Fruit fly (Drosophila melanogaster) whole organism, prepupa: Measurements from ENCODE around the gene YL-1.
A peak's percentile ranks its signal among the peaks of the same experiment; 100 is the strongest.

Experiments used
- Blimp-1 ChIP-seq: fragments of 200-800 bp; sonication (Bioruptor generic); optimal IDR thresholded peaks from 3 replicates; lab custom pipeline; 2017; ENCODE audit warnings: missing biosample characterization, missing genetic modification characterization, mild to moderate bottlenecking, moderate library complexity, missing genetic modification reagents
- CG10631 ChIP-seq: fragments of 200-800 bp; sonication (Bioruptor generic); optimal IDR thresholded peaks from 2 replicates; lab custom pipeline; 2016; ENCODE audit warnings: missing biosample characterization, missing genetic modification characterization
- CG16779 ChIP-seq: fragments of 200-800 bp; sonication (Bioruptor generic); optimal IDR thresholded peaks from 3 replicates; lab custom pipeline; 2017; ENCODE audit warnings: missing biosample characterization, mild to moderate bottlenecking, missing genetic modification characterization
- CG3032 ChIP-seq: fragments of 200-800 bp; optimal IDR thresholded peaks from 2 replicates; lab custom pipeline; 2019; ENCODE audit warnings: missing biosample characterization, mild to moderate bottlenecking, missing genetic modification characterization, moderate library complexity
- CG31627 ChIP-seq: fragments of 200-800 bp; sonication (Bioruptor generic); optimal IDR thresholded peaks from 3 replicates; lab custom pipeline; 2016; ENCODE audit warnings: missing biosample characterization, missing genetic modification characterization
- CG32006 ChIP-seq: fragments of 200-800 bp; sonication (Bioruptor generic); optimal IDR thresholded peaks from 3 replicates; lab custom pipeline; 2017; ENCODE audit warnings: missing biosample characterization, mild to moderate bottlenecking, missing genetic modification characterization
- CG34406 ChIP-seq: fragments of 200-800 bp; sonication (Bioruptor generic); optimal IDR thresholded peaks from 3 replicates; lab custom pipeline; 2016; ENCODE audit warnings: missing biosample characterization, missing genetic modification characterization
- CG3919 ChIP-seq: fragments of 200-800 bp; sonication (Bioruptor generic); optimal IDR thresholded peaks from 3 replicates; lab custom pipeline; 2016; ENCODE audit warnings: missing biosample characterization, missing genetic modification characterization
- CG6163 ChIP-seq: fragments of 200-800 bp; sonication (Bioruptor generic); IDR thresholded peaks from 3 replicates; pipeline ENCODE4 v1.3.6; 2022; ENCODE audit warnings: missing biosample characterization, missing genetic modification characterization
- CG6792 ChIP-seq: fragments of 200-800 bp; sonication (Bioruptor generic); optimal IDR thresholded peaks from 3 replicates; lab custom pipeline; 2016; ENCODE audit warnings: missing biosample characterization, missing genetic modification characterization
- CG6808 ChIP-seq: fragments of 200-800 bp; sonication (Bioruptor generic); optimal IDR thresholded peaks from 3 replicates; lab custom pipeline; 2017; ENCODE audit warnings: missing biosample characterization, missing genetic modification characterization, mild to moderate bottlenecking, moderate library complexity, missing genetic modification reagents
- CG6854 ChIP-seq: fragments of 200-800 bp; sonication (Bioruptor generic); optimal IDR thresholded peaks from 2 replicates; lab custom pipeline; 2017; ENCODE audit warnings: missing biosample characterization, mild to moderate bottlenecking, missing genetic modification characterization
- CG8119 ChIP-seq: fragments of 200-800 bp; sonication (Bioruptor generic); IDR thresholded peaks from 3 replicates; pipeline ENCODE4 v1.3.6; 2022; ENCODE audit warnings: missing biosample characterization, missing genetic modification characterization
- Eip75B ChIP-seq: fragments of 200-800 bp; sonication (Bioruptor generic); optimal IDR thresholded peaks from 3 replicates; lab custom pipeline; 2016; ENCODE audit warnings: missing biosample characterization, missing genetic modification characterization
- Eip78C ChIP-seq: fragments of 200-800 bp; sonication (Bioruptor generic); peaks from one replicate; lab custom pipeline; 2016; ENCODE audit warnings: missing biosample characterization, missing genetic modification characterization
- Hr39 ChIP-seq: fragments of 200-800 bp; sonication (Bioruptor generic); optimal IDR thresholded peaks from 2 replicates; lab custom pipeline; 2016; ENCODE audit warnings: missing biosample characterization, missing genetic modification characterization
- Lpt ChIP-seq: fragments of 200-800 bp; sonication (Bioruptor generic); optimal IDR thresholded peaks from 3 replicates; lab custom pipeline; 2016; ENCODE audit warnings: missing biosample characterization, missing genetic modification characterization
- Smox ChIP-seq: fragments of 200-800 bp; sonication (Bioruptor generic); optimal IDR thresholded peaks from 3 replicates; lab custom pipeline; 2016; ENCODE audit warnings: missing biosample characterization, missing genetic modification characterization
- Sox102F ChIP-seq: fragments of 200-800 bp; sonication (Bioruptor generic); optimal IDR thresholded peaks from 2 replicates; lab custom pipeline; 2016; ENCODE audit warnings: missing biosample characterization, mild to moderate bottlenecking, missing genetic modification characterization
- Sox14 ChIP-seq: fragments of 200-800 bp; sonication (Bioruptor generic); optimal IDR thresholded peaks from 3 replicates; lab custom pipeline; 2016; ENCODE audit warnings: missing biosample characterization, missing genetic modification characterization
- Sox15 ChIP-seq: fragments of 200-800 bp; sonication (Bioruptor generic); optimal IDR thresholded peaks from 3 replicates; lab custom pipeline; 2016; ENCODE audit warnings: missing biosample characterization, missing genetic modification characterization
- dac ChIP-seq: fragments of 200-800 bp; sonication (Bioruptor generic); optimal IDR thresholded peaks from 2 replicates; lab custom pipeline; 2017; ENCODE audit warnings: missing biosample characterization, mild to moderate bottlenecking, missing genetic modification characterization
- dsx ChIP-seq: fragments of 200-800 bp; optimal IDR thresholded peaks from 3 replicates; lab custom pipeline; 2019; ENCODE audit warnings: missing biosample characterization, mild to moderate bottlenecking, missing genetic modification characterization, moderate library complexity; ENCODE audit not compliant: poor library complexity, severe bottlenecking
- eg ChIP-seq: fragments of 200-800 bp; sonication (Bioruptor generic); IDR thresholded peaks from 3 replicates; pipeline ENCODE4 v1.3.6; 2022; ENCODE audit warnings: missing biosample characterization, missing genetic modification characterization
- esn ChIP-seq: fragments of 200-800 bp; sonication (Bioruptor generic); optimal IDR thresholded peaks from 2 replicates; lab custom pipeline; 2016; ENCODE audit warnings: missing biosample characterization, mild to moderate bottlenecking, missing genetic modification characterization, moderate library complexity
- fd59A ChIP-seq: fragments of 200-800 bp; sonication (Bioruptor generic); optimal IDR thresholded peaks from 2 replicates; lab custom pipeline; 2017; ENCODE audit warnings: missing biosample characterization, mild to moderate bottlenecking, missing genetic modification characterization, missing genetic modification reagents
- fkh ChIP-seq: fragments of 200-800 bp; sonication (Bioruptor generic); optimal IDR thresholded peaks from 3 replicates; lab custom pipeline; 2017; ENCODE audit warnings: missing biosample characterization, mild to moderate bottlenecking, missing genetic modification characterization, moderate library complexity
- salr ChIP-seq, 2 experiments: fragments of 200-800 bp; sonication (Bioruptor generic); optimal IDR thresholded peaks; 3 replicates each; lab custom pipeline; 2016 to 2018; ENCODE audit warnings: missing biosample characterization in 2 of 2, missing genetic modification characterization in 2 of 2, mild to moderate bottlenecking in 1 of 2
- spab ChIP-seq: fragments of 200-800 bp; sonication (Bioruptor generic); optimal IDR thresholded peaks from 2 replicates; lab custom pipeline; 2017; ENCODE audit warnings: missing biosample characterization, mild to moderate bottlenecking, missing genetic modification characterization, missing genetic modification reagents
- svp ChIP-seq: fragments of 200-800 bp; sonication (Bioruptor generic); peaks from one replicate; lab custom pipeline; 2016; ENCODE audit warnings: missing biosample characterization, missing genetic modification characterization
- topi ChIP-seq: fragments of 200-800 bp; sonication (Bioruptor generic); optimal IDR thresholded peaks from 3 replicates; lab custom pipeline; 2016; ENCODE audit warnings: missing biosample characterization, missing genetic modification characterization
- vri ChIP-seq: fragments of 200-800 bp; sonication (Bioruptor generic); optimal IDR thresholded peaks from 3 replicates; lab custom pipeline; 2016; ENCODE audit warnings: missing biosample characterization, mild to moderate bottlenecking, missing genetic modification characterization

Gene YL-1

DNA sequence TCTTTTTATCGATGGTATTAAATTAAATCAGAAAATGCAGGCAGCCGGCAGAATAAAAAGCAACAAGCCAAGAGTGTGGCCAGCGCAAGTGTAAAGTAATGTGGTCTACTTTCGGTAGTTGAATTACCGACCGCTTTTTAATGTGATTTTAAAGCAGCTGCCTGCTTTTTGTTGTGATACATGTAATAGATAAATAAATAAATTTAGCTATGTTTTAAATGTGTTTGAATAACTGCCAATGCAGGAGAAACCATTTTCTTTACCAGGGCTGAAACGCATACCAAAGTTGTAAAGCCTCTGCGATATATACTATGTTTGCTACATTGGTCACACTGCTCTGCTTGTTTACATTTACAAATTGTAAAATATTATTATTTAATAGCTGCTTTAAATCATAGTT lies at the start of gene YL-1, which contains the start of gene Tmem214:
TSS of gene YL-1 (plus strand) at position 310 of the 400 bp plus-strand sequence.
TSS of gene Tmem214 (minus strand) at position 142 of the 400 bp plus-strand sequence.
- TF ChIP-seq spab (GFP tag; lab: Kevin White, UChicago): no peak
- TF ChIP-seq CG16779 (tag; lab: Kevin White, UChicago): no peak
- peak; percentile 14 for TF ChIP-seq Sox14 (GFP tag; lab: Kevin White, UChicago)
- TF ChIP-seq esn: peak; percentile 3
- TF ChIP-seq Sox15 (GFP tag; lab: Kevin White, UChicago): no peak
- no peak for TF ChIP-seq Lpt (GFP tag; lab: Kevin White, UChicago)
- peak; percentile 7 for TF ChIP-seq CG3032 (tag; lab: Kevin White, UChicago)
- TF ChIP-seq vri: peak; percentile 62
- peak; percentile 75 for TF ChIP-seq Eip78C
- TF ChIP-seq Smox (GFP tag; lab: Kevin White, UChicago): no peak
- TF ChIP-seq fkh: peak; percentile 95

DNA sequence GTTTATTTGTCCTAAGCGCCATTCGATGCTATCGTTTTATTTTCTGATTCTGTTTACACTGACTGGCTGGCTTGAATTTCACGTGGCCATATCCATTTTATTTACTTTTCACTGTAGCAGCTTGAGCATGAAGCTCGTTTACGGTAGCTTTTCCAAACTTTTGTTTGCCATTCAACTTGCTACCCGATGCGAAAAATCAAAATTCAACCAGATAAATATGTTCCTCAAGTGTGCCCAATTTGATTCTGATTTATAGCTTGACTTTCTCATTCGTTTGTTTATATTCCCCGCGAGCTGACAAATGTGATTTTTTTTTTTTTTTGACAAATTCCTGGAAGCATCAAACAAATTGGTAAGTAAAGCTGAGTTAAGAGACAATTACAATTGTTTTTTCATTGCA lies 33.9 kb upstream of the YL-1 start, which contains the start of gene CG14072:
TSS of gene CG14072 (plus strand) at position 301 of the 400 bp plus-strand sequence.
- TF ChIP-seq Hr39: no peak
- no peak for TF ChIP-seq Eip78C
- TF ChIP-seq topi (GFP tag; lab: Kevin White, UChicago): no peak
- TF ChIP-seq fd59A (GFP tag; lab: Kevin White, UChicago): no peak
- TF ChIP-seq, all 60 proteins: peak for 0

DNA sequence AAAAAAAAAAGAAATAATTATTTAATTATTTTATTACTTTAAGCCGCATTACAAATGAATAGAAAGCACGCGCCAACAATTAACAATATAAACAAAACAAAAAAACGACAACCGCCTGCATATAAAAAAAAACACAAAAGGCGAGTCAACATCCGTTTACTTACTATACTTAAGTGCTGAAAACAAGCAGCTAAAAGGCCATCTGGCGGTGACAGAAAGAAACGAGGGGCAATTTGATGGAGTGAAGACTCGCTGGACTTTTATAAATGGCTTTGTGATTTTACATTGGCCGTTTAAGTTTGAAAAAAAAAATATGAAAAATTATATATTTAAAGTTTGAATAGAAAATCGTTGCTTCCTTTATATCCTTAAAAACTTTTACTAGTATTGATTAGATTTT lies 30.0 kb upstream of the YL-1 start:
- TF ChIP-seq svp (GFP tag; lab: Kevin White, UChicago): no peak
- TF ChIP-seq Blimp-1 (GFP tag; lab: Kevin White, UChicago): no peak
- TF ChIP-seq CG10631 (GFP tag; lab: Kevin White, UChicago): no peak
- no peak for TF ChIP-seq Sox14 (GFP tag; lab: Kevin White, UChicago)
- TF ChIP-seq CG3919: no peak
- no peak for TF ChIP-seq CG34406 (GFP tag; lab: Kevin White, UChicago)
- no peak for TF ChIP-seq Sox102F (GFP tag; lab: Kevin White, UChicago)
- no peak for TF ChIP-seq CG6854
- no peak for TF ChIP-seq fkh
- no peak for TF ChIP-seq CG6808 (GFP tag; lab: Kevin White, UChicago)
- TF ChIP-seq Eip75B (GFP tag; lab: Kevin White, UChicago): no peak
- TF ChIP-seq salr (GFP tag; optimal IDR thresholded peaks at IDR 0.05; lab: Kevin White, UChicago): no peak
- TF ChIP-seq Hr39: no peak
- TF ChIP-seq eg (GFP tag; lab: Robert Waterston, UW): no peak
- TF ChIP-seq dsx (GFP tag; lab: Kevin White, UChicago): no peak
- TF ChIP-seq topi (GFP tag; lab: Kevin White, UChicago): no peak
- TF ChIP-seq CG31627 (GFP tag; lab: Kevin White, UChicago): no peak

DNA sequence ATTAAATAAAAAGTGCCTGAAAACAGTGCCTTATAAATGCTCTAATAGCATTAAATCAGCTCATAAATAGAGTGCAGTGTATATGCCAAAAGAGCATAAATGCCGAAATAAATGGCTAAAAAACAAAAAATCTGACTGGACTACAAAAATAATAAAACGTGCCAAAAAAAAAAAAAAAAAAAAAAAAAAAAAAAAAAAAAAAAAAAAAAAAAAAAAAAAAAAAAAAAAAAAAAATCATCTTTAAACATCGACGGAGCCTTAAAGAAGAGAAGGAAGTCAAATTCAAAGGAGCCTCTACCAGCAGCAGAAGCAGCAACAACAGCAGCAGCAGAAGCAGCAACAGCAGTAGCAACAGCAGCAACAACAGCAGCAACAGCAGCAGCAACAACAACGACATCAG lies 22.4 kb upstream of the YL-1 start:
- TF ChIP-seq CG8119 (GFP tag; lab: Robert Waterston, UW) (peak; percentile 75), CG6163 (peak; percentile 70; the same call in 2 of the 3 replicates), eg (GFP tag; lab: Robert Waterston, UW) (0 out of 3 replicates have a peak, but pooled peaks have one; percentile 24)

DNA sequence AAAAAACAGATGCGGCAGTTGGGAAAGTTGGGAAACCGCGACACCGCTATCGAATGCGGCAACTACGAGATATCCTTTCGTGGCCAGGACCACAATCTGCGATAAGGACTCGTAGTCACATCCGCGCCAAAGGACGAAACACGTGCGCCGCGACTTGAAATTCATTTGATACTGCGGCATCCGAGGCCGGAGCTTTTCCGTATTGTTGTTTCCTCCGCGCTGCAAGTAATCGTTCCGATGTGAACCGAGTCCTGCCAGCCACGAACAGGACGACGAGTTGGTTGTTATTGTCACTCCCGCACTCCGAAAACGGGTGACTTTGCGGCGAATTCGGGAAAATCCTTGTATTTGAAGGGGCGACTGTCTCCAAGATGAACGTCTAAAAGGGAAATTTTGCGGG lies 6.3 kb upstream of the YL-1 start, which contains the start of gene dpr2:
TSS of gene dpr2 (minus strand) at position 175 of the 400 bp plus-strand sequence.
- TF ChIP-seq dac: no peak
- TF ChIP-seq CG32006 (GFP tag; lab: Kevin White, UChicago): no peak
- TF ChIP-seq CG6792 (GFP tag; lab: Kevin White, UChicago): no peak
- TF ChIP-seq, all 60 proteins: peak for 0
